Fruit fly (Drosophila melanogaster): ENCODE measurements around the gene glob3.

glob3 gene

dm6 chr3R:5833948-5834504 lies 4.2 kb downstream of the glob3 start (continued):
- TF ChIP-seq CG3919 (GFP tag; optimal IDR thresholded peaks at IDR 0.05) = peak; percentile 94
- TF ChIP-seq Ets96B (tag; optimal IDR thresholded peaks at IDR 0.05) = peak; percentile 83
- peak; percentile 81 for TF ChIP-seq CG1621 (tag; optimal IDR thresholded peaks at IDR 0.05)
- peak; percentile 86 for TF ChIP-seq CG6276 (GFP tag; optimal IDR thresholded peaks at IDR 0.05)
- peak; percentile 93 for TF ChIP-seq acj6 (GFP tag; optimal IDR thresholded peaks at IDR 0.05)
- peak; percentile 90 for TF ChIP-seq CG4318 (GFP tag; optimal IDR thresholded peaks at IDR 0.05)
- peak; percentile 60 to 78 for TF ChIP-seq ss (GFP tag; optimal IDR thresholded peaks at IDR 0.05)
- peak; percentile 70 for TF ChIP-seq CG6808 (GFP tag; optimal IDR thresholded peaks at IDR 0.05)

dm6 chr3R:5836536-5836935 lies 6.7 kb downstream of the glob3 start:
- TF ChIP-seq salr (GFP tag; optimal IDR thresholded peaks at IDR 0.05) = no peak
- no peak for TF ChIP-seq CG31627 (GFP tag; optimal IDR thresholded peaks at IDR 0.05)
- TF ChIP-seq Smox (GFP tag; optimal IDR thresholded peaks at IDR 0.05) = no peak
- no peak for TF ChIP-seq vri (GFP tag; optimal IDR thresholded peaks at IDR 0.05)
- TF ChIP-seq lz (GFP tag; optimal IDR thresholded peaks at IDR 0.05) = no peak
- no peak for TF ChIP-seq CG7368 (GFP tag; optimal IDR thresholded peaks at IDR 0.05)
- no peak for TF ChIP-seq Gug (GFP tag; IDR thresholded peaks at IDR 0.05)
- no peak for TF ChIP-seq acj6 (GFP tag; optimal IDR thresholded peaks at IDR 0.05)
- no peak for TF ChIP-seq Blimp-1 (GFP tag; optimal IDR thresholded peaks at IDR 0.05)
- no peak for TF ChIP-seq CG8632 (GFP tag; optimal IDR thresholded peaks at IDR 0.05)
- no peak for TF ChIP-seq svp (GFP tag)
- TF ChIP-seq CG11762 (GFP tag; optimal IDR thresholded peaks at IDR 0.05; ENCODE audit: insufficient read depth) = no peak
- TF ChIP-seq Eip75B (GFP tag; optimal IDR thresholded peaks at IDR 0.05) = no peak
- no peak for TF ChIP-seq CG16779 (tag; optimal IDR thresholded peaks at IDR 0.05)
- TF ChIP-seq fd85E (GFP tag; optimal IDR thresholded peaks at IDR 0.05) = no peak
- no peak for TF ChIP-seq CG6792 (GFP tag; optimal IDR thresholded peaks at IDR 0.05)
- TF ChIP-seq pdm3 (GFP tag; optimal IDR thresholded peaks at IDR 0.05) = no peak

dm6 chr3R:5838683-5839365 lies 9.0 kb downstream of the glob3 start:
- TF ChIP-seq topi (GFP tag; optimal IDR thresholded peaks at IDR 0.05) (no peak), Met (GFP tag; optimal IDR thresholded peaks at IDR 0.05) (no peak), CG1621 (tag; optimal IDR thresholded peaks at IDR 0.05) (no peak), Eip78C (GFP tag) (peak; percentile 83), fkh (GFP tag; optimal IDR thresholded peaks at IDR 0.05) (peak; percentile 41), Hr4 (GFP tag; optimal IDR thresholded peaks at IDR 0.05) (no peak), CG15336 (GFP tag; IDR thresholded peaks at IDR 0.05) (no peak), CG8632 (GFP tag; optimal IDR thresholded peaks at IDR 0.05) (peak; percentile 53), pdm3 (GFP tag; optimal IDR thresholded peaks at IDR 0.05) (peak; percentile 11), CG6792 (GFP tag; optimal IDR thresholded peaks at IDR 0.05) (peak; percentile 21), Sox102F (GFP tag; optimal IDR thresholded peaks at IDR 0.05) (no peak), CG11294 (GFP tag; IDR thresholded peaks at IDR 0.05) (no peak), CG16779 (tag; optimal IDR thresholded peaks at IDR 0.05) (no peak), net (GFP tag; optimal IDR thresholded peaks at IDR 0.05) (peak; percentile 46), CG10669 (GFP tag; optimal IDR thresholded peaks at IDR 0.05) (peak; percentile 52), CG6808 (GFP tag; optimal IDR thresholded peaks at IDR 0.05) (no peak), achi (GFP tag; optimal IDR thresholded peaks at IDR 0.05) (peak; percentile 2), CG3919 (GFP tag; optimal IDR thresholded peaks at IDR 0.05) (peak; percentile 47), Blimp-1 (GFP tag; optimal IDR thresholded peaks at IDR 0.05) (no peak), Ets21C (GFP tag; optimal IDR thresholded peaks at IDR 0.05) (no peak), CG32006 (GFP tag; optimal IDR thresholded peaks at IDR 0.05) (no peak), acj6 (GFP tag; optimal IDR thresholded peaks at IDR 0.05) (peak; percentile 31), OdsH (GFP tag; optimal IDR thresholded peaks at IDR 0.05) (peak; percentile 51), CG3032 (tag; optimal IDR thresholded peaks at IDR 0.05) (peak; percentile 19), Hr38 (GFP tag; optimal IDR thresholded peaks at IDR 0.05) (no peak), CG10631 (GFP tag; optimal IDR thresholded peaks at IDR 0.05) (peak; percentile 41), CG6276 (GFP tag; optimal IDR thresholded peaks at IDR 0.05) (no peak), Sox15 (GFP tag; optimal IDR thresholded peaks at IDR 0.05) (no peak), spab (GFP tag; optimal IDR thresholded peaks at IDR 0.05) (peak; percentile 35), CG11762 (GFP tag; optimal IDR thresholded peaks at IDR 0.05; ENCODE audit: insufficient read depth) (peak; percentile 13), Hr39 (GFP tag; optimal IDR thresholded peaks at IDR 0.05) (no peak), fd59A (GFP tag; optimal IDR thresholded peaks at IDR 0.05) (peak; percentile 11), Eip93F (GFP tag; optimal IDR thresholded peaks at IDR 0.05) (no peak)

Measured in whole organism, prepupa.